Worm (Caenorhabditis elegans) whole organism, L4 larva: Measurements from ENCODE around the gene nspb-4.

Experiments used
- F10B5.3 ChIP-seq: sonication (generic microtip); optimal IDR thresholded peaks from 2 replicates; lab custom pipeline; 2016; ENCODE audit warnings: mild to moderate bottlenecking, missing genetic modification characterization, missing compliant biosample characterization
- Y75B8A.6 ChIP-seq: fragments of 200-800 bp; sonication (Bioruptor generic); IDR thresholded peaks from 2 replicates; pipeline ENCODE4 v1.3.6; 2022; ENCODE audit warnings: missing genetic modification reagents, missing genetic modification characterization, missing compliant biosample characterization
- ZK546.5 ChIP-seq, 2 experiments: sonication (generic microtip); optimal IDR thresholded peaks; 2 replicates each; lab custom pipeline; 2017; ENCODE audit warnings: missing biosample characterization in 2 of 2, missing genetic modification characterization in 2 of 2
- aha-1 ChIP-seq: fragments of 150-350 bp; peaks from one replicate; lab custom pipeline; 2014; ENCODE audit warnings: missing biosample characterization, missing genetic modification characterization
- attf-4 ChIP-seq: sonication (generic microtip); optimal IDR thresholded peaks from 3 replicates; lab custom pipeline; 2017; ENCODE audit warnings: missing biosample characterization, missing genetic modification characterization
- ceh-20 ChIP-seq: fragments of 200-800 bp; sonication (Bioruptor generic); IDR thresholded peaks from 2 replicates; pipeline ENCODE4 v1.3.6; 2022; ENCODE audit warnings: missing genetic modification reagents, missing genetic modification characterization, missing compliant biosample characterization
- ctbp-1 ChIP-seq: fragments of 200-800 bp; sonication (Bioruptor generic); IDR thresholded peaks from 2 replicates; pipeline ENCODE4 v1.3.6; 2022; ENCODE audit warnings: missing genetic modification reagents, missing genetic modification characterization, missing compliant biosample characterization
- daf-12 ChIP-seq: fragments of 150-350 bp; optimal IDR thresholded peaks from 2 replicates; lab custom pipeline; 2014; ENCODE audit warnings: missing biosample characterization, missing genetic modification reagents, missing genetic modification characterization
- daf-16 ChIP-seq, 3 experiments: sonication (generic microtip); optimal IDR thresholded peaks; 2 replicates each; lab custom pipeline; 2016 to 2017; ENCODE audit warnings: missing genetic modification characterization in 3 of 3, missing genetic modification reagents in 3 of 3, mild to moderate bottlenecking in 2 of 3, missing compliant biosample characterization in 2 of 3, missing biosample characterization in 1 of 3, moderate library complexity in 1 of 3
- dmd-6 ChIP-seq: fragments of 200-800 bp; sonication (Bioruptor generic); IDR thresholded peaks from 2 replicates; pipeline ENCODE4 v1.3.6; 2022; ENCODE audit warnings: missing genetic modification reagents, missing genetic modification characterization, missing compliant biosample characterization
- dpl-1 ChIP-seq: fragments of 150-350 bp; optimal IDR thresholded peaks from 2 replicates; lab custom pipeline; 2014; ENCODE audit warnings: missing biosample characterization, missing genetic modification reagents, missing genetic modification characterization
- duxl-1 ChIP-seq: sonication (generic microtip); optimal IDR thresholded peaks from 2 replicates; lab custom pipeline; 2016; ENCODE audit warnings: mild to moderate bottlenecking, missing genetic modification characterization, moderate library complexity, missing compliant biosample characterization; ENCODE audit not compliant: poor library complexity
- dve-1 ChIP-seq: sonication (generic microtip); optimal IDR thresholded peaks from 2 replicates; lab custom pipeline; 2017; ENCODE audit warnings: antibody characterized with exemption, mild to moderate bottlenecking, missing genetic modification characterization, missing compliant biosample characterization; ENCODE audit not compliant: insufficient read depth
- egl-27 ChIP-seq: sonication (generic microtip); optimal IDR thresholded peaks from 3 replicates; lab custom pipeline; 2017; ENCODE audit warnings: missing biosample characterization, missing genetic modification reagents, missing genetic modification characterization
- fkh-10 ChIP-seq: fragments of 150-350 bp; optimal IDR thresholded peaks from 2 replicates; lab custom pipeline; 2014; ENCODE audit warnings: missing biosample characterization, missing genetic modification reagents, missing genetic modification characterization
- hif-1 ChIP-seq, 2 experiments: sonication (generic microtip); optimal IDR thresholded peaks; 2 replicates each; lab custom pipeline; 2016 to 2017; ENCODE audit warnings: missing compliant biosample characterization in 2 of 2, missing genetic modification characterization in 2 of 2, missing genetic modification reagents in 2 of 2, missing genotype in 2 of 2, mild to moderate bottlenecking in 1 of 2
- hlh-11 ChIP-seq: fragments of 200-800 bp; sonication (Bioruptor generic); optimal IDR thresholded peaks from 2 replicates; lab custom pipeline; 2018; ENCODE audit warnings: mild to moderate bottlenecking, missing genetic modification characterization, missing compliant biosample characterization
- hlh-30 ChIP-seq: sonication (generic microtip); optimal IDR thresholded peaks from 2 replicates; lab custom pipeline; 2017; ENCODE audit warnings: antibody characterized with exemption, mild to moderate bottlenecking, missing genetic modification characterization, missing compliant biosample characterization; ENCODE audit not compliant: insufficient read depth
- hmg-1.1 ChIP-seq: fragments of 200-800 bp; sonication (Bioruptor generic); IDR thresholded peaks from 2 replicates; pipeline ENCODE4 v1.3.6; 2022; ENCODE audit warnings: missing genetic modification reagents, missing genetic modification characterization, missing compliant biosample characterization
- lin-13 ChIP-seq: fragments of 150-350 bp; optimal IDR thresholded peaks from 2 replicates; lab custom pipeline; 2014; ENCODE audit warnings: missing biosample characterization, missing genetic modification reagents, missing genetic modification characterization
- lin-29 ChIP-seq: fragments of 200-800 bp; sonication (Bioruptor generic); IDR thresholded peaks from 2 replicates; pipeline ENCODE4 v1.3.6; 2022; ENCODE audit warnings: missing genetic modification reagents, missing genetic modification characterization, missing compliant biosample characterization
- lin-38 ChIP-seq: fragments of 200-800 bp; sonication (Bioruptor generic); IDR thresholded peaks from 2 replicates; pipeline ENCODE4 v1.3.6; 2022; ENCODE audit warnings: missing genetic modification reagents, missing genetic modification characterization, missing compliant biosample characterization
- lsy-2 ChIP-seq, 2 experiments: fragments of 150-350 bp in 1 of 2; sonication (generic microtip) in 1 of 2; optimal IDR thresholded peaks; 2 replicates each; lab custom pipeline; 2014 to 2017; ENCODE audit warnings: missing biosample characterization in 2 of 2, missing genetic modification characterization in 2 of 2
- mep-1 ChIP-seq: fragments of 150-350 bp; sonication (generic microtip); optimal IDR thresholded peaks from 3 replicates; lab custom pipeline; 2014; ENCODE audit warnings: missing biosample characterization, missing genetic modification characterization
- mes-2 ChIP-seq: sonication (generic microtip); optimal IDR thresholded peaks from 2 replicates; lab custom pipeline; 2016; ENCODE audit warnings: missing genotype, mild to moderate bottlenecking, missing genetic modification characterization, missing compliant biosample characterization; ENCODE audit not compliant: poor library complexity, severe bottlenecking
- nhr-11 ChIP-seq: fragments of 150-350 bp; optimal IDR thresholded peaks from 2 replicates; lab custom pipeline; 2014; ENCODE audit warnings: missing biosample characterization, missing genetic modification characterization
- nhr-28 ChIP-seq: fragments of 150-350 bp; optimal IDR thresholded peaks from 2 replicates; lab custom pipeline; 2014; ENCODE audit warnings: missing biosample characterization, missing genetic modification characterization
- nhr-41 ChIP-seq: fragments of 200-800 bp; sonication (Bioruptor generic); IDR thresholded peaks from 2 replicates; pipeline ENCODE4 v1.3.6; 2022; ENCODE audit warnings: missing genetic modification reagents, missing genetic modification characterization, missing compliant biosample characterization
- nhr-48 ChIP-seq: sonication (generic microtip); optimal IDR thresholded peaks from 2 replicates; lab custom pipeline; 2016; ENCODE audit warnings: mild to moderate bottlenecking, missing genetic modification characterization, missing compliant biosample characterization
- nhr-6 ChIP-seq: fragments of 150-350 bp; optimal IDR thresholded peaks from 2 replicates; lab custom pipeline; 2014; ENCODE audit warnings: missing biosample characterization, missing genetic modification characterization
- nhr-77 ChIP-seq: fragments of 150-350 bp; optimal IDR thresholded peaks from 2 replicates; lab custom pipeline; 2014; ENCODE audit warnings: missing biosample characterization, missing genetic modification characterization
- pha-4 ChIP-seq, 2 experiments: fragments of 150-350 bp in 1 of 2; fragments of 200-800 bp in 1 of 2; sonication (Bioruptor generic) in 1 of 2; IDR thresholded peaks in 1 of 2; optimal IDR thresholded peaks in 1 of 2; 2 replicates each; pipeline versions ENCODE4 v1.3.6 to Lab custom; 2014 to 2022; ENCODE audit warnings: missing genetic modification characterization in 2 of 2, missing genetic modification reagents in 2 of 2, missing biosample characterization in 1 of 2, missing compliant biosample characterization in 1 of 2
- rbr-2 ChIP-seq: sonication (generic microtip); optimal IDR thresholded peaks from 2 replicates; lab custom pipeline; 2016; ENCODE audit warnings: missing genotype, missing genetic modification characterization, missing compliant biosample characterization
- snpc-1.2 ChIP-seq: fragments of 200-800 bp; sonication (Bioruptor generic); IDR thresholded peaks from 2 replicates; pipeline ENCODE4 v1.3.6; 2022; ENCODE audit warnings: missing genetic modification reagents, missing genetic modification characterization, missing compliant biosample characterization
- snpc-4 ChIP-seq: fragments of 150-350 bp; optimal IDR thresholded peaks from 2 replicates; lab custom pipeline; 2014; ENCODE audit warnings: missing biosample characterization, missing genetic modification characterization
- tra-1 ChIP-seq: fragments of 200-800 bp; sonication (Bioruptor generic); IDR thresholded peaks from 2 replicates; pipeline ENCODE4 v1.3.6; 2022; ENCODE audit warnings: missing genetic modification reagents, missing genetic modification characterization, missing compliant biosample characterization
- unc-130 ChIP-seq: sonication (generic microtip); optimal IDR thresholded peaks from 2 replicates; lab custom pipeline; 2016; ENCODE audit warnings: missing genetic modification reagents, missing genetic modification characterization, missing compliant biosample characterization
- unc-62 ChIP-seq, 3 experiments: fragments of 150-350 bp in 1 of 3; sonication (generic microtip); optimal IDR thresholded peaks in 2 of 3; peaks in 1 of 3; 1 replicate in 1 of 3; 2 replicates in 2 of 3; lab custom pipeline; 2014 to 2017; ENCODE audit warnings: missing biosample characterization in 3 of 3, missing genetic modification characterization in 3 of 3, missing genetic modification reagents in 3 of 3, missing genotype in 1 of 3
- vab-7 ChIP-seq: fragments of 200-800 bp; sonication (Bioruptor generic); IDR thresholded peaks from 2 replicates; pipeline ENCODE4 v1.3.6; 2022; ENCODE audit warnings: missing genetic modification reagents, missing genetic modification characterization, missing compliant biosample characterization

nspb-4 gene

DNA sequence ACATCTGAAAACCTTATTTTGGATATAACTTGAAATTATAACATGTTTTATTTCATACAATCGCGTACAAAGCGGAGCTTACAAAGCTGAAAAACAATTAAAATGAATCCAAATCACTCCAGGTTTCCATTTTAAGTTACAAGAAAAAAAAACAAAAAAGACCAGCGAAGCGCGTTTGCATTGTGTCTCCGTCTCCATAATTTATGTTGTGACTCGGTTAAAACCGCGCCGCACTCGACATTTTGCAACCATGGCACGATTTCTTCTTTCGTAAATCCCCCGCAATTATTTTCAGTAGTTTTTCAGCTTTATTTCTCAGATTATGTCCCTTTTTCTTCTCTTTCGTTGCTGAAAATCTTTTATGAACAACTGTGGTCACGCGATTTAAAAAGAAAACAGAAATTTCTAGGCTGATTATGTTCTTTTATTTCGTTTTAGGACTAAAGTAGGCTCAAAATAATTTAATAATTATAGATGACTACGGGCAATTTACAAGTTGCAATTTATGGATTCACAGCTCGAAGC, 12.6 kb upstream of the nspb-4 start, which contains the start of the genes F38A5.2 and dnj-11:
F38A5.2 (minus strand) TSS at position 4 of the 525 bp plus-strand sequence.
dnj-11 (plus strand) TSS at position 475 of the 525 bp plus-strand sequence.
- TF ChIP-seq nhr-6 (tag; lab: Kevin White, UChicago) (peak; percentile 82), mes-2 (tag; lab: Kevin White, UChicago) (peak; percentile 89), lin-38 (GFP tag; lab: Robert Waterston, UW) (peak; percentile 97), egl-27 (no peak), rbr-2 (tag; lab: Kevin White, UChicago) (peak; percentile 60), lsy-2 (tag; optimal IDR thresholded peaks at IDR 0.05; lab: Kevin White, UChicago) (peak in 1 of 2 experiments; percentile 89), daf-12 (tag; lab: Kevin White, UChicago) (no peak), daf-16 (GFP tag; optimal IDR thresholded peaks at IDR 0.05; lab: Kevin White, UChicago) (no peak), daf-16 (tag; optimal IDR thresholded peaks at IDR 0.05; lab: Kevin White, UChicago) (peak; percentile 23), snpc-4 (tag; lab: Kevin White, UChicago) (peak; percentile 43), dve-1 (tag; lab: Kevin White, UChicago) (peak; percentile 83), nhr-28 (tag; lab: Kevin White, UChicago) (peak; percentile 59), hlh-30 (tag; lab: Kevin White, UChicago) (peak; percentile 70), Y75B8A.6 (GFP tag; lab: Robert Waterston, UW) (no peak), hif-1 (tag; optimal IDR thresholded peaks at IDR 0.05; lab: Kevin White, UChicago) (peak in 1 of 2 experiments; percentile 55), aha-1 (tag; lab: Kevin White, UChicago) (peak; percentile 95), dmd-6 (peak; percentile 34; the same call in 1 of the 2 replicates), nhr-48 (tag; lab: Kevin White, UChicago) (no peak), hmg-1.1 (GFP tag; lab: Robert Waterston, UW) (0 out of 2 replicates have a peak, but pooled peaks have one; percentile 41), attf-4 (no peak), lin-13 (GFP tag; lab: Kevin White, UChicago) (peak; percentile 50), pha-4 (GFP tag; IDR thresholded peaks at IDR 0.05; lab: Robert Waterston, UW) (no peak), pha-4 (tag; optimal IDR thresholded peaks at IDR 0.05; lab: Kevin White, UChicago) (peak; percentile 80), ZK546.5 (tag; optimal IDR thresholded peaks at IDR 0.05; lab: Kevin White, UChicago) (no peak), F10B5.3 (no peak), duxl-1 (tag; lab: Kevin White, UChicago) (peak; percentile 26), nhr-77 (tag; lab: Kevin White, UChicago) (peak; percentile 67), fkh-10 (GFP tag; lab: Kevin White, UChicago) (peak; percentile 38), dpl-1 (GFP tag; lab: Kevin White, UChicago) (peak; percentile 80), nhr-11 (tag; lab: Kevin White, UChicago) (peak; percentile 50), unc-62 (GFP tag; optimal IDR thresholded peaks at IDR 0.05 in 1 of 2; lab: Kevin White, UChicago) (peak in 1 of 2 experiments; percentile 89), unc-62 (tag; optimal IDR thresholded peaks at IDR 0.05; lab: Kevin White, UChicago) (no peak), vab-7 (GFP tag; lab: Robert Waterston, UW) (no peak), ctbp-1 (GFP tag; lab: Robert Waterston, UW) (0 out of 2 replicates have a peak, but pooled peaks have one; percentile 26), lin-29 (GFP tag; lab: Robert Waterston, UW) (no peak), unc-130 (peak; percentile 46), nhr-41 (GFP tag; lab: Robert Waterston, UW) (no peak), ceh-20 (GFP tag; lab: Robert Waterston, UW) (peak; percentile 31; the same call in 1 of the 2 replicates), snpc-1.2 (GFP tag; lab: Robert Waterston, UW) (peak; percentile 66), hlh-11 (tag; lab: Kevin White, UChicago) (peak; percentile 58), mep-1 (tag; lab: Kevin White, UChicago) (peak; percentile 84), tra-1 (GFP tag; lab: Robert Waterston, UW) (0 out of 2 replicates have a peak, but pooled peaks have one; percentile 12)
